Worm (Caenorhabditis elegans): ENCODE measurements around the gene mlt-4.

Gene mlt-4

DNA sequence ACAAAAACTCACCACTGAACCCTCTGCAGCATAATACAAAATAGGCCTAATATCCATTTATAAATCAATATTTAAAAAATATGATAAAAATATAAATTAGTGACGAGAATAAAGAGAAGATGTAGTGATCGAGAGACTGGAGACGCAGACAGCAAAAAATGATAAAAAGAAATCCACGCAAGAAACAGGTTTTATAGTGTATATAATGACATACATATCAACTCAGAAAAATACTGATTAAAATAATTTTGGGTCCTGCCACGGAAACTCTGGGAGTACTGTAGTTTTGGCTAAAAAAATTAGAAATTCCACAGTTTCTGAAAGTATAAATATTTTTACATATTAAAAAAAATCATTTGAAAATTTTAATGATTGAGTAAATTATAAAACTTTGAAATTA is at the start of gene mlt-4:
Gene mlt-4, minus strand, starts transcription at position 101 of the 400 bp plus-strand sequence.
- TF ChIP-seq cog-1 (tag; optimal IDR thresholded peaks at IDR 0.05) = no peak
- TF ChIP-seq med-1 (GFP tag; optimal IDR thresholded peaks at IDR 0.05; ENCODE audit: insufficient read depth) = no peak
- no peak for TF ChIP-seq flt-1 (GFP tag; IDR thresholded peaks at IDR 0.05)
- TF ChIP-seq tab-1 (GFP tag; IDR thresholded peaks at IDR 0.05) = no peak
- TF ChIP-seq T22C8.4 (GFP tag; IDR thresholded peaks at IDR 0.05) = no peak
- no peak for TF ChIP-seq ztf-29 (GFP tag; IDR thresholded peaks at IDR 0.05)
- no peak for TF ChIP-seq ref-1 (GFP tag; conservative IDR thresholded peaks at IDR 0.05)
- no peak for TF ChIP-seq klf-2 (GFP tag; conservative IDR thresholded peaks at IDR 0.05)
- TF ChIP-seq ztf-23 (GFP tag; IDR thresholded peaks at IDR 0.05) = no peak

DNA sequence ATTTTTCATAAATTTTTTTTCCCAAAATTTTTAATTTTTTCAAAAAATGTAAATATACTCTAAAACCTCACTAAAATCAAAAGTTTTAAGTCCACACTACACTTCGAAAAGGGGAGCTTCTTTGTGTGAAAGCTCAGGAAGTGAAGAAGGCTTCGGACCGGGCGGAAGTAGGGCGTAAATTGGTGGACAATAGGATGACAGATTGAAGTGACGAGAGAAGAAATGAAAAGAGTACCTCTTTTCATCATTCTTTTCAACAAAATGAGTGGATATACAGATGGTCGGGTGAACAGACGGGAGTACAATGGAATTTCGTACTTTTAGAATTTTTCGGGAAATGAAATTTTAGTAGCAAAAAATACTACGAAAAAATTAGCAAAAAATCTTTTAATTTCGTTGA is 49.7 kb upstream of the mlt-4 start:
- TF ChIP-seq ztf-29 (GFP tag; IDR thresholded peaks at IDR 0.05) = no peak
- TF ChIP-seq med-1 (GFP tag; optimal IDR thresholded peaks at IDR 0.05; ENCODE audit: insufficient read depth) = no peak
- TF ChIP-seq klf-2 (GFP tag; conservative IDR thresholded peaks at IDR 0.05) = no peak
- TF ChIP-seq ref-1 (GFP tag; conservative IDR thresholded peaks at IDR 0.05) = no peak
- no peak for TF ChIP-seq ztf-23 (GFP tag; IDR thresholded peaks at IDR 0.05)
- no peak for TF ChIP-seq flt-1 (GFP tag; IDR thresholded peaks at IDR 0.05)
- no peak for TF ChIP-seq tab-1 (GFP tag; IDR thresholded peaks at IDR 0.05)
- TF ChIP-seq T22C8.4 (GFP tag; IDR thresholded peaks at IDR 0.05) = no peak
- no peak for TF ChIP-seq cog-1 (tag; optimal IDR thresholded peaks at IDR 0.05)

DNA sequence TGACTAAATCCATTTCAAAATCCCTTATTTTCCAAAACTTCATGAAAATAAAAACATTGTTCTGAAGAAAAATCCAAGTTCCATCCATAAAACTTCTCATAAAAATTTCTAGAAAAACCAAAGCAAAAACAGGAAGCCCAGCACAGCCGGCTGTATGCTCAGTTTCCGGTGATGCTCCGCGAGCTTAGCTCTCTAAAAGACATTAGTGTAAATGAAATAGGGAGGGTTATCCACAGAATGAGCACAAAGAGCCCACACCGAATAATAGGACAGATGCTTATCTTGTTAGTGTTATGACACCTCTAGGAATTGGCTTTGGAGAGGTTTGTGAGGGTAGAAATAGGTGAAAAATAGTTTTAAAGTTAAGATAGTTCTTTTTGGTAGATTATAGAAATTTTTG is 48.8 kb upstream of the mlt-4 start:
- TF ChIP-seq ref-1 (GFP tag; conservative IDR thresholded peaks at IDR 0.05) (no peak), T22C8.4 (GFP tag; IDR thresholded peaks at IDR 0.05) (no peak), med-1 (GFP tag; optimal IDR thresholded peaks at IDR 0.05; ENCODE audit: insufficient read depth) (no peak), tab-1 (GFP tag; IDR thresholded peaks at IDR 0.05) (no peak), flt-1 (GFP tag; IDR thresholded peaks at IDR 0.05) (no peak), ztf-29 (GFP tag; IDR thresholded peaks at IDR 0.05) (no peak), cog-1 (tag; optimal IDR thresholded peaks at IDR 0.05) (no peak), ztf-23 (GFP tag; IDR thresholded peaks at IDR 0.05) (no peak), klf-2 (GFP tag; conservative IDR thresholded peaks at IDR 0.05) (no peak)

DNA sequence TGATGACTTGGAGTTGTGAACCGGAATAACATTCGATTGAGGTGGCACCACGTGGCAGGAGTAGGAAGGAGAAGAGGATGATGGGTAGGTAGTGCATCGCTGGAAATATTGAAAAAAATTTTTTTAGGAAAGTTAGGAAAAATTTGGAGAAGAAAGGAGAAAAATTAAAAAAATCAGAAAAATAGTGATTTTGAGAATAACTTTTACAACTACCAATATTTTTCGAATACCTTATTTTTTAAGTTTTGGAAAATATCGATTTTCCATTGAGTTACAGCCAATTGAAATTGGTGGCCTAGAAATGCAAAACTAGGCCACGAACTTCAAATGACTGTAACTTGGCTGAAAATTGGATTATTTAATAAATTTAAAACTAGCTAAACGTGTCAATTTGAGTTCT is 46.0 kb upstream of the mlt-4 start, which contains the start of gene Y38H6A.5:
Gene Y38H6A.5, minus strand, starts transcription at position 101 of the 400 bp plus-strand sequence.
- no peak for TF ChIP-seq cog-1 (tag; optimal IDR thresholded peaks at IDR 0.05)
- no peak for TF ChIP-seq ztf-23 (GFP tag; IDR thresholded peaks at IDR 0.05)
- no peak for TF ChIP-seq T22C8.4 (GFP tag; IDR thresholded peaks at IDR 0.05)
- TF ChIP-seq klf-2 (GFP tag; conservative IDR thresholded peaks at IDR 0.05) = no peak
- TF ChIP-seq flt-1 (GFP tag; IDR thresholded peaks at IDR 0.05) = no peak
- TF ChIP-seq ref-1 (GFP tag; conservative IDR thresholded peaks at IDR 0.05) = no peak
- TF ChIP-seq tab-1 (GFP tag; IDR thresholded peaks at IDR 0.05) = no peak
- no peak for TF ChIP-seq med-1 (GFP tag; optimal IDR thresholded peaks at IDR 0.05; ENCODE audit: insufficient read depth)
- TF ChIP-seq ztf-29 (GFP tag; IDR thresholded peaks at IDR 0.05) = no peak

DNA sequence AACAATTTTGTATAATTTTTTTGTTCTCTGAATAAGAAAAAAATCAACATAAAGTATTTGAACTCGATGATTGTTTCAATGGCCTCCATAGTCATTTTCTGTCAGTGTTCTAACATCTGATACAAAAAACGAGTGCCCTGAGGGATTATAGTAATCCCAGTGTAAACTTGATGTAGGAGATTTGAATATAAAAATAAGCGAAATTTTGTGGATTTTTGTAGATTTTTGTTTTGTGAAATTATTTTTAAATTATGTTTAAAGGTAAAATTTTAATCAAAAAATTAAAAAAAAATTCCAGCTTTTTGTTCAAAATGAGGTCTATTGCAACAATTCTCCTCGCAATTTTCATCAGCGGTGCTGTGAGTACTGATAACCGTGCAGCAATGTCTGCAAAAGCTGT is 36.2 kb upstream of the mlt-4 start, which contains the start of gene Y38H6A.1:
Gene Y38H6A.1, plus strand, starts transcription at position 301 of the 400 bp plus-strand sequence.
- no peak for TF ChIP-seq ref-1 (GFP tag; conservative IDR thresholded peaks at IDR 0.05)
- no peak for TF ChIP-seq flt-1 (GFP tag; IDR thresholded peaks at IDR 0.05)
- TF ChIP-seq ztf-29 (GFP tag; IDR thresholded peaks at IDR 0.05) = no peak
- TF ChIP-seq tab-1 (GFP tag; IDR thresholded peaks at IDR 0.05) = no peak
- no peak for TF ChIP-seq T22C8.4 (GFP tag; IDR thresholded peaks at IDR 0.05)
- no peak for TF ChIP-seq ztf-23 (GFP tag; IDR thresholded peaks at IDR 0.05)
- TF ChIP-seq med-1 (GFP tag; optimal IDR thresholded peaks at IDR 0.05; ENCODE audit: insufficient read depth) = no peak
- no peak for TF ChIP-seq klf-2 (GFP tag; conservative IDR thresholded peaks at IDR 0.05)
- no peak for TF ChIP-seq cog-1 (tag; optimal IDR thresholded peaks at IDR 0.05)

DNA sequence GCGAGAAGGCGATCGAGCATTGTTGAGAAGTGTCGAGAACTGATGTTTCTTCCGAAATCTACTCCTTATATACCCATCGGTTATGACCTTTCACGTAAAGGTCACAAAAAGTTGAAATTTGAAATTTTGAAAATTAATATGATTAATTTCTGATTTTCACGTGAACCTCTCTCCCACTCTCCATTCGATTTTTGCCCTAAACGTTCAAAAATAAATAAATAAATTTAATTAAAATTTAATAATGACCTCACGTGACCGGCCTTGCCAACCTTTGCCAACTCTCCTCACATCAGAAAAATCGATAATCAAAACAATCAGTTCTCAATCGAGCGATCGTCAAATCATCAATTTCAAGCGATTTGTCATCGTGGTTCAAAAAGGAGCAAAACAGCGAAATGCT is 28.2 kb upstream of the mlt-4 start, which contains the start of gene Y113G7C.1:
Gene Y113G7C.1, plus strand, starts transcription at position 301 of the 400 bp plus-strand sequence.
- TF ChIP-seq ztf-29 (GFP tag; IDR thresholded peaks at IDR 0.05) (no peak), klf-2 (GFP tag; conservative IDR thresholded peaks at IDR 0.05) (no peak), ztf-23 (GFP tag; IDR thresholded peaks at IDR 0.05) (no peak), cog-1 (tag; optimal IDR thresholded peaks at IDR 0.05) (no peak), flt-1 (GFP tag; IDR thresholded peaks at IDR 0.05) (no peak), tab-1 (GFP tag; IDR thresholded peaks at IDR 0.05) (no peak), med-1 (GFP tag; optimal IDR thresholded peaks at IDR 0.05; ENCODE audit: insufficient read depth) (no peak), T22C8.4 (GFP tag; IDR thresholded peaks at IDR 0.05) (peak; percentile 20; the same call in 1 of the 2 replicates), ref-1 (GFP tag; conservative IDR thresholded peaks at IDR 0.05) (no peak)

DNA sequence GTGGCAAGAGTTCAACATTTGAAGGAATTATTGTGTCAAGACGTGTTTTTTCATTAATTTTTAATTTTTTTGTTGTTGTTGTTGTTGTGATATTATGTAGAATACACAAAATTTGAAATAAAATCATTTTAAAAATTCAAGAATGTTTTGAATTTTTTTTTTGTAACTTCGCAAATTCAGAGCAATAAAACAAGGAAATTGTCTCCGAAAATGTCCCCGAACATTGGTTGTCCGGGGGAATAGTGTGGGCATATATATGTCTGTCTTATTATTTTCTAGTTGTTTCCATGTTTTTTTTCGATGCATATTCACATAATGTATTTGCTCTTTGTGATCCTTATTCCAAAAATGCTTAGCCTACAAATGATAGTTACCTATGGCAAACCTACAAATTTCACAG is 22.3 kb upstream of the mlt-4 start, which contains the start of gene clec-262:
Gene clec-262, plus strand, starts transcription at position 301 of the 400 bp plus-strand sequence.
- TF ChIP-seq med-1 (GFP tag; optimal IDR thresholded peaks at IDR 0.05; ENCODE audit: insufficient read depth) = no peak
- no peak for TF ChIP-seq ztf-23 (GFP tag; IDR thresholded peaks at IDR 0.05)
- no peak for TF ChIP-seq cog-1 (tag; optimal IDR thresholded peaks at IDR 0.05)
- TF ChIP-seq klf-2 (GFP tag; conservative IDR thresholded peaks at IDR 0.05) = no peak
- TF ChIP-seq T22C8.4 (GFP tag; IDR thresholded peaks at IDR 0.05) = no peak
- no peak for TF ChIP-seq flt-1 (GFP tag; IDR thresholded peaks at IDR 0.05)
- TF ChIP-seq tab-1 (GFP tag; IDR thresholded peaks at IDR 0.05) = no peak
- no peak for TF ChIP-seq ref-1 (GFP tag; conservative IDR thresholded peaks at IDR 0.05)

DNA sequence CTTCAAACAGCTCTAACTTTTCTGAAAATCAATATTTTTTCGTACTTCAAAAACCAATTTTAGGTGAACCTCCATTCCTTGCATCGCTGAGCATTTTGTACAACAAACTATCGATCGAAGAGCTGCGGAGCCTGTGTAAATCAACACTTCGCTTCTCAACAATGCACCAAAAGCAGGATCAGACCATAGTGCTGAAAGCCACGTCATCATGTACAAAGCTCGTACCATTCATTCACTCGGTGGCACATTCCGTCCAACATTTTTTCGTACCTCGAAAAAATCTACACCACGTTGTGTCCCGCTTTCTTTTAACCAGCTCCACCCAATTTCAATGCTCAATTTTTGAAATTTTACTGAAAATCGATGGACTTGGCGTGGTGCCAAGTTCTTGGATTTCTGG is 21.4 kb upstream of the mlt-4 start, which contains the start of gene ZC15.10:
Gene ZC15.10, plus strand, starts transcription at position 162 of the 400 bp plus-strand sequence.
- TF ChIP-seq ztf-23 (GFP tag; IDR thresholded peaks at IDR 0.05) = no peak
- no peak for TF ChIP-seq ref-1 (GFP tag; conservative IDR thresholded peaks at IDR 0.05)
- TF ChIP-seq T22C8.4 (GFP tag; IDR thresholded peaks at IDR 0.05) = no peak
- TF ChIP-seq med-1 (GFP tag; optimal IDR thresholded peaks at IDR 0.05; ENCODE audit: insufficient read depth) = no peak
- TF ChIP-seq tab-1 (GFP tag; IDR thresholded peaks at IDR 0.05) = no peak
- no peak for TF ChIP-seq ztf-29 (GFP tag; IDR thresholded peaks at IDR 0.05)
- TF ChIP-seq flt-1 (GFP tag; IDR thresholded peaks at IDR 0.05) = no peak
- no peak for TF ChIP-seq cog-1 (tag; optimal IDR thresholded peaks at IDR 0.05)
- TF ChIP-seq klf-2 (GFP tag; conservative IDR thresholded peaks at IDR 0.05) = no peak

DNA sequence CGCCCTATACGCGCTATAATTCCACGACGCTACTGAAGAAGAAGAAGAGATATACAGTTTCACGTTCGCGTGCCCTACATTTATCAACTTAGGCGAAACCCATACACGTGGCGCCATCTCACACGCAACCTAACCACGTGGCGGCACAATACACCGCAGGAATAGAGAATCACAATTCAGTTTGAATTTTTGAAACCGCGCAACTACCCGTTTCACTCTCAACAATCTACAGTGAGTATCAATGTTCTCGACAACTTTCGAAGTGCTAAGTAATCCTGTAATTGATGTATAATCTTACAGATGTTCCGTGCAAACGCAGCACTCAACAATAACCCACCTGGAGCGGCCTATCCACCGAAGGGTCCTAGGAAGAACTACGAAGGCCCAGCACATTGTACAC is 16.6 kb upstream of the mlt-4 start, which contains the start of gene ZC15.1:
Gene ZC15.1, plus strand, starts transcription at position 301 of the 400 bp plus-strand sequence.
- TF ChIP-seq T22C8.4 (GFP tag; IDR thresholded peaks at IDR 0.05) (no peak), tab-1 (GFP tag; IDR thresholded peaks at IDR 0.05) (no peak), ztf-23 (GFP tag; IDR thresholded peaks at IDR 0.05) (no peak), flt-1 (GFP tag; IDR thresholded peaks at IDR 0.05) (no peak), klf-2 (GFP tag; conservative IDR thresholded peaks at IDR 0.05) (no peak), cog-1 (tag; optimal IDR thresholded peaks at IDR 0.05) (no peak), ztf-29 (GFP tag; IDR thresholded peaks at IDR 0.05) (no peak), med-1 (GFP tag; optimal IDR thresholded peaks at IDR 0.05; ENCODE audit: insufficient read depth) (no peak)

All from whole organism, midembryonic.